Fruit fly (Drosophila melanogaster) S2 (cell line): Measurements from ENCODE around the gene CG7991.

Experiments
- CG8478 ChIP-seq: fragments of >200 bp; optimal IDR thresholded peaks from 2 replicates; lab custom pipeline; 2018
- CTCF ChIP-seq, 2 experiments: fragments of >200 bp; optimal IDR thresholded peaks; 2 replicates each; lab custom pipeline; 2018

DNA sequence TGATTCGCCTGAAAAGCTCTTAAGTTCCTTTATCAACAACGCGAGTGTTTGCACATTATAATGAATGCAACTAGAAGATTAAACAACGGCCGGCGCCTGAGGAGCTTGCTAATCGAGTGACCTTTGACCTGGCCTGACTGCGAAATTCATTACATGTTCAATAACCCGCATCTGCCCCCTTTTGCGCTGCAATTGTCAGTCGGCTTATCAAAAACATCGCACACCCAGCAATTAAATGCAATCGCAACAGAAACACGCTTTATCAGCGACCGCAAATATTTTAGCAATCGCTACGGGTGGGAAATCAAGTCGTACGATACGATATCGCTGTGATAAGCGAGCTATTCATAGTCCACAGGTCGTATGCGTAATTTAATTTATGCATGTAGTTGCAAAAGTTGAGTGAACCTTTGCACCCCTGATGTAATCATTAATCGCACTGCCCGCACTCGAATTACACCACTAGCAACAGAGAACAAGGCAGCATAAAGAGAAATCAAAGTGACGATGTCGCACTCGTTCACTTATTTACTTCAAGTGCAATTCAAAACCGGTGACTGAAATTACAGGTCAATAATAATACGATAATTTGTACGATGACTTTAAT lies 65.1 kb downstream of the CG7991 start:
- TF ChIP-seq CTCF (optimal IDR thresholded peaks at IDR 0.05; lab: Kevin White, UChicago) (no peak), CG8478 (lab: Kevin White, UChicago) (no peak)
